Worm (Caenorhabditis elegans) whole organism, late embryonic: ENCODE measurements around the gene tmc-1.

Source experiments
- F13H6.1 ChIP-seq: sonication (generic microtip); optimal IDR thresholded peaks from 2 replicates; lab custom pipeline; 2016; ENCODE audit warnings: missing genetic modification characterization, missing compliant biosample characterization
- K09A11.1 ChIP-seq: sonication (generic microtip); optimal IDR thresholded peaks from 2 replicates; lab custom pipeline; 2017; ENCODE audit warnings: antibody characterized with exemption, mild to moderate bottlenecking, missing genetic modification characterization, missing compliant biosample characterization; ENCODE audit not compliant: insufficient read depth
- T23F11.4 ChIP-seq: fragments of 200-800 bp; sonication (Bioruptor generic); optimal IDR thresholded peaks from 2 replicates; lab custom pipeline; 2018; ENCODE audit warnings: mild to moderate bottlenecking, missing genetic modification characterization, missing compliant biosample characterization
- Y22D7AL.16 ChIP-seq: sonication (generic microtip); optimal IDR thresholded peaks from 2 replicates; lab custom pipeline; 2016; ENCODE audit warnings: missing genetic modification characterization, missing compliant biosample characterization
- ceh-18 ChIP-seq: sonication (generic microtip); optimal IDR thresholded peaks from 2 replicates; lab custom pipeline; 2016; ENCODE audit warnings: missing genetic modification characterization, missing compliant biosample characterization
- ceh-2 ChIP-seq: sonication (generic microtip); optimal IDR thresholded peaks from 2 replicates; lab custom pipeline; 2016; ENCODE audit warnings: missing genotype, missing genetic modification characterization, missing compliant biosample characterization
- ceh-22 ChIP-seq: sonication (generic microtip); optimal IDR thresholded peaks from 2 replicates; lab custom pipeline; 2017; ENCODE audit warnings: missing biosample characterization, missing genetic modification characterization
- ceh-24 ChIP-seq: sonication (generic microtip); optimal IDR thresholded peaks from 2 replicates; lab custom pipeline; 2016; ENCODE audit warnings: mild to moderate bottlenecking, missing genetic modification characterization, missing compliant biosample characterization
- ceh-31 ChIP-seq: sonication (generic microtip); optimal IDR thresholded peaks from 2 replicates; lab custom pipeline; 2016; ENCODE audit warnings: missing genetic modification characterization, missing compliant biosample characterization
- ceh-34 ChIP-seq: sonication (generic microtip); optimal IDR thresholded peaks from 2 replicates; lab custom pipeline; 2016; ENCODE audit warnings: mild to moderate bottlenecking, missing genetic modification characterization, missing compliant biosample characterization
- ceh-9 ChIP-seq: sonication (generic microtip); optimal IDR thresholded peaks from 2 replicates; lab custom pipeline; 2016; ENCODE audit warnings: mild to moderate bottlenecking, missing genetic modification characterization, inconsistent platforms, missing compliant biosample characterization
- che-1 ChIP-seq: sonication (generic microtip); optimal IDR thresholded peaks from 2 replicates; lab custom pipeline; 2016; ENCODE audit warnings: mild to moderate bottlenecking, missing genetic modification characterization, missing compliant biosample characterization
- elt-2 ChIP-seq: sonication (generic microtip); optimal IDR thresholded peaks from 2 replicates; lab custom pipeline; 2016; ENCODE audit warnings: missing genetic modification reagents, missing genetic modification characterization, missing compliant biosample characterization
- elt-4 ChIP-seq: sonication (generic microtip); optimal IDR thresholded peaks from 2 replicates; lab custom pipeline; 2016; ENCODE audit warnings: missing genetic modification characterization, missing compliant biosample characterization
- ets-4 ChIP-seq: sonication (generic microtip); optimal IDR thresholded peaks from 2 replicates; lab custom pipeline; 2016; ENCODE audit warnings: missing genetic modification characterization, missing compliant biosample characterization
- fax-1 ChIP-seq: sonication (generic microtip); optimal IDR thresholded peaks from 2 replicates; lab custom pipeline; 2016; ENCODE audit warnings: missing genotype, missing genetic modification characterization, missing compliant biosample characterization
- fkh-10 ChIP-seq: fragments of 150-350 bp; optimal IDR thresholded peaks from 2 replicates; lab custom pipeline; 2014; ENCODE audit warnings: missing biosample characterization, missing genetic modification reagents, missing genetic modification characterization
- fkh-6 ChIP-seq: sonication (generic microtip); optimal IDR thresholded peaks from 2 replicates; lab custom pipeline; 2016; ENCODE audit warnings: missing genetic modification characterization, missing compliant biosample characterization
- hlh-13 ChIP-seq: fragments of 200-800 bp; sonication (Bioruptor generic); optimal IDR thresholded peaks from 2 replicates; lab custom pipeline; 2018; ENCODE audit warnings: mild to moderate bottlenecking, missing genetic modification characterization, missing compliant biosample characterization
- hlh-15 ChIP-seq: sonication (generic microtip); optimal IDR thresholded peaks from 2 replicates; lab custom pipeline; 2016; ENCODE audit warnings: missing genetic modification characterization, missing compliant biosample characterization
- hlh-30 ChIP-seq: sonication (generic microtip); optimal IDR thresholded peaks from 2 replicates; lab custom pipeline; 2017; ENCODE audit warnings: antibody characterized with exemption, missing genetic modification characterization, missing compliant biosample characterization; ENCODE audit not compliant: insufficient read depth
- hlh-6 ChIP-seq: sonication (generic microtip); optimal IDR thresholded peaks from 2 replicates; lab custom pipeline; 2016; ENCODE audit warnings: missing genotype, missing genetic modification characterization, missing compliant biosample characterization
- lim-6 ChIP-seq: sonication (generic microtip); optimal IDR thresholded peaks from 2 replicates; lab custom pipeline; 2016; ENCODE audit warnings: missing genetic modification characterization, missing compliant biosample characterization
- madf-2 ChIP-seq: sonication (generic microtip); optimal IDR thresholded peaks from 2 replicates; lab custom pipeline; 2017; ENCODE audit warnings: missing genetic modification characterization, missing compliant biosample characterization
- mec-3 ChIP-seq: sonication (generic microtip); optimal IDR thresholded peaks from 2 replicates; lab custom pipeline; 2016; ENCODE audit warnings: borderline replicate concordance, missing genetic modification characterization, missing compliant biosample characterization
- nfya-1 ChIP-seq: sonication (generic microtip); optimal IDR thresholded peaks from 2 replicates; lab custom pipeline; 2017; ENCODE audit warnings: missing genetic modification characterization, mild to moderate bottlenecking, missing compliant biosample characterization, antibody characterized with exemption, moderate library complexity
- nhr-232 ChIP-seq: sonication (generic microtip); optimal IDR thresholded peaks from 2 replicates; lab custom pipeline; 2016; ENCODE audit warnings: missing genetic modification characterization, missing compliant biosample characterization
- npax-4 ChIP-seq: sonication (generic microtip); optimal IDR thresholded peaks from 2 replicates; lab custom pipeline; 2016; ENCODE audit warnings: missing genetic modification characterization, missing compliant biosample characterization
- pat-9 ChIP-seq: fragments of 200-800 bp; sonication (Bioruptor generic); optimal IDR thresholded peaks from 2 replicates; lab custom pipeline; 2018; ENCODE audit warnings: mild to moderate bottlenecking, missing genetic modification characterization, moderate library complexity, missing compliant biosample characterization
- pax-1 ChIP-seq: fragments of 150-350 bp; optimal IDR thresholded peaks from 2 replicates; lab custom pipeline; 2014; ENCODE audit warnings: missing biosample characterization, missing genetic modification characterization
- pha-2 ChIP-seq: sonication (generic microtip); optimal IDR thresholded peaks from 2 replicates; lab custom pipeline; 2017; ENCODE audit warnings: mild to moderate bottlenecking, missing genetic modification characterization, missing compliant biosample characterization
- pha-4 ChIP-seq: fragments of 150-350 bp; optimal IDR thresholded peaks from 2 replicates; lab custom pipeline; 2018; ENCODE audit warnings: missing biosample characterization, missing genetic modification reagents, missing genetic modification characterization
- pqm-1 ChIP-seq: sonication (generic microtip); optimal IDR thresholded peaks from 2 replicates; lab custom pipeline; 2016; ENCODE audit warnings: missing genetic modification characterization, missing compliant biosample characterization
- ref-2 ChIP-seq: sonication (generic microtip); optimal IDR thresholded peaks from 2 replicates; lab custom pipeline; 2016; ENCODE audit warnings: missing genetic modification characterization, missing compliant biosample characterization
- rnt-1 ChIP-seq: sonication (generic microtip); optimal IDR thresholded peaks from 2 replicates; lab custom pipeline; 2016; ENCODE audit warnings: missing genetic modification characterization, missing compliant biosample characterization
- sdc-2 ChIP-seq: sonication (generic microtip); optimal IDR thresholded peaks from 2 replicates; lab custom pipeline; 2016; ENCODE audit warnings: missing genotype, missing genetic modification characterization, missing compliant biosample characterization
- sox-2 ChIP-seq: fragments of 200-800 bp; sonication (Bioruptor generic); IDR thresholded peaks from 2 replicates; pipeline ENCODE4 v1.3.6; 2022; ENCODE audit warnings: missing genetic modification reagents, missing genetic modification characterization, missing compliant biosample characterization
- syd-9 ChIP-seq: sonication (generic microtip); optimal IDR thresholded peaks from 2 replicates; lab custom pipeline; 2016; ENCODE audit warnings: mild to moderate bottlenecking, missing genetic modification characterization, moderate library complexity, missing compliant biosample characterization
- tbx-7 ChIP-seq: sonication (generic microtip); optimal IDR thresholded peaks from 2 replicates; lab custom pipeline; 2016; ENCODE audit warnings: missing genotype, missing genetic modification characterization, missing compliant biosample characterization
- unc-3 ChIP-seq, 2 experiments: fragments of 200-800 bp in 1 of 2; sonication (Bioruptor generic) in 1 of 2; sonication (generic microtip) in 1 of 2; conservative IDR thresholded peaks in 1 of 2; optimal IDR thresholded peaks in 1 of 2; 2 replicates each; pipeline versions ENCODE4 v1.3.6 to Lab custom; 2016 to 2022; ENCODE audit warnings: missing compliant biosample characterization in 2 of 2, missing genetic modification characterization in 2 of 2, missing genetic modification reagents in 1 of 2
- unc-42 ChIP-seq: sonication (generic microtip); optimal IDR thresholded peaks from 2 replicates; lab custom pipeline; 2016; ENCODE audit warnings: missing genotype, missing genetic modification characterization, missing compliant biosample characterization
- unc-55 ChIP-seq: sonication (generic microtip); optimal IDR thresholded peaks from 2 replicates; lab custom pipeline; 2017; ENCODE audit warnings: missing biosample characterization, missing genetic modification reagents, missing genetic modification characterization
- unc-86 ChIP-seq: sonication (generic microtip); optimal IDR thresholded peaks from 2 replicates; lab custom pipeline; 2016; ENCODE audit warnings: missing genetic modification characterization, missing compliant biosample characterization
- ztf-16 ChIP-seq: sonication (generic microtip); optimal IDR thresholded peaks from 2 replicates; lab custom pipeline; 2017; ENCODE audit warnings: missing genetic modification characterization, missing compliant biosample characterization

The tmc-1 gene

DNA sequence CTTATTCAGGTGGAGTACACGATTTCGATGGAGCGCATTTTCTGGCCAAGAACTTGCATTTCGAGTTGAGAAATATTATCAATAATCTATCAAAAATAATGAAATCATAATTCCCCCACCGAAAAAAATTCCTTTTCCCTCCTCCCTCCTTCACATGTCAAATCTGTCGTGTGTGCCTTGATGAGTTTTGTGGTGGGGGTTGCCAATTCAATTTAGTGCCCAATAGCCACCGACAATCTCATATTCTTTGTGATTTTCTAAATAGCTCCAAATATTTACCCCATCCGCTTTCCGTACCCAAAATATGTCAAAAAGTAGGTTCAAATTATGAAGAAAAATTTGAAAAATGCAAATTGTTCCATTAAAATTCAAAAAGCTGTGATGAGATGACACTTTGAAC, at the start of gene tmc-1:
tmc-1 (plus strand) TSS at position 189 of the 400 bp plus-strand sequence.
- TF ChIP-seq unc-42 (peak; percentile 73), nfya-1 (tag; lab: Kevin White, UChicago) (no peak), elt-4 (tag; lab: Kevin White, UChicago) (no peak), ceh-9 (tag; lab: Kevin White, UChicago) (no peak)

DNA sequence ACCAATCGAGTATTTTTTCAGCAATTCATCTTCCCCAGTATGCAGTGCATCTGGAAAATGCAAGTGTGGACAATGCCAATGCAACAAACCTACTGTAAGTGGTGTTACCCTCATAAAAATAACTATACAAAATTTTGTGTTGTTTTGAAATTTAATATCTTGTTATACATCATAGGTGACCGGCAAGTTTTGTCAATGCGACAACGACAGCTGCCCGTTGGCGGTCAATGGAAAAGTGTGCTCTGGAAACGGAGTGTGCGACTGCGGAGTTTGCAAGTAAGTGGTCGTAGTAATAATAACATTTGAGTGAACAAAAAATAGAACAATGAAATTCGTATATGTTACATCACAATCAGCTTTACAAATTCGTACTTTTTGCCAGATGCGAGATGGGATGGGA, 46.8 kb upstream of the tmc-1 start:
- TF ChIP-seq fkh-10 = no peak

ce11 chrX:1117252-1117651, 44.8 kb upstream of the tmc-1 start:
- TF ChIP-seq elt-2 (peak; percentile 27), ceh-24 (no peak)

DNA sequence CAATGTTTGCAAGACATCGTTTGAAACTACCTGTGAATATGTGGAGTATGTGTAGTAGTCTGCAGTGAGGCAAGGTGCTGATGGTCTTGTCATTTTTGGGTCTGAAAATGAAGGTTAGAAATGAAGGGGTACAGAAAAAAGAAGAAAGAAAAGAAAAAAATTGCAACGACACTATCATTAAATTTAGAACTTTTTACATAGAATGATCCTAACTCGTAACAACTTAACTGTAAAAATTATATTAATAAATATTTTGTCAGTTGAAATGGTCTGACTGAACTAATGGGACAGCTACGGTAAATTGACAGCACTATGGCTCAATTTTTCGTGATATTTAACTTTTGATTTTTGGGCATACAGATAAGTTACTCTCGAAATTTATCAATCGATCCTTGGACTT, 42.7 kb upstream of the tmc-1 start, which contains the start of gene C05D9.7:
C05D9.7 (minus strand) TSS at position 101 of the 400 bp plus-strand sequence.
- TF ChIP-seq hlh-30 (tag; lab: Kevin White, UChicago) = no peak
- TF ChIP-seq ztf-16 = no peak
- TF ChIP-seq ceh-18 (tag; lab: Kevin White, UChicago) = no peak

ce11 chrX:1120326-1120725, 41.7 kb upstream of the tmc-1 start:
- no peak for TF ChIP-seq Y22D7AL.16
- TF ChIP-seq unc-86 (tag; lab: Kevin White, UChicago) = no peak
- peak; percentile 5 for TF ChIP-seq hlh-30 (tag; lab: Kevin White, UChicago)
- TF ChIP-seq K09A11.1 (tag; lab: Kevin White, UChicago) = no peak
- TF ChIP-seq rnt-1 (tag; lab: Kevin White, UChicago) = peak; percentile 52
- TF ChIP-seq sox-2 = no peak
- TF ChIP-seq tbx-7 (tag; lab: Kevin White, UChicago) = no peak
- no peak for TF ChIP-seq npax-4 (tag; lab: Kevin White, UChicago)
- no peak for TF ChIP-seq pax-1 (tag; lab: Kevin White, UChicago)
- peak; percentile 40 for TF ChIP-seq ceh-18 (tag; lab: Kevin White, UChicago)
- TF ChIP-seq hlh-6 (tag; lab: Kevin White, UChicago) = peak; percentile 63
- peak; percentile 80 for TF ChIP-seq ref-2
- peak; percentile 35 for TF ChIP-seq F13H6.1
- TF ChIP-seq fkh-6 (tag; lab: Kevin White, UChicago) = peak; percentile 11
- TF ChIP-seq madf-2 (tag; lab: Kevin White, UChicago) = no peak
- no peak for TF ChIP-seq elt-4 (tag; lab: Kevin White, UChicago)
- no peak for TF ChIP-seq hlh-15 (tag; lab: Kevin White, UChicago)
- TF ChIP-seq unc-42 = peak; percentile 98
- no peak for TF ChIP-seq che-1 (tag; lab: Kevin White, UChicago)
- TF ChIP-seq unc-55 (GFP tag; lab: Kevin White, UChicago) = peak; percentile 98
- no peak for TF ChIP-seq T23F11.4 (GFP tag; lab: Kevin White, UChicago)
- TF ChIP-seq nhr-232 = no peak
- TF ChIP-seq lim-6 = no peak
- TF ChIP-seq ceh-24 = no peak
- no peak for TF ChIP-seq hlh-13 (GFP tag; lab: Kevin White, UChicago)
- peak; percentile 76 for TF ChIP-seq sdc-2 (tag; lab: Kevin White, UChicago)
- TF ChIP-seq ceh-2 (tag; lab: Kevin White, UChicago) = peak; percentile 44
- TF ChIP-seq mec-3 (tag; lab: Kevin White, UChicago) = peak; percentile 25
- no peak for TF ChIP-seq pat-9 (tag; lab: Kevin White, UChicago)
- TF ChIP-seq syd-9 = peak; percentile 39
- TF ChIP-seq fkh-10 = peak; percentile 2
- no peak for TF ChIP-seq ets-4 (tag; lab: Kevin White, UChicago)
- no peak for TF ChIP-seq pha-4 (tag; lab: Kevin White, UChicago)
- TF ChIP-seq ceh-22 = no peak
- TF ChIP-seq ceh-31 = peak; percentile 92
- peak; percentile 66 for TF ChIP-seq ceh-34 (tag; lab: Kevin White, UChicago)
- no peak for TF ChIP-seq unc-3 (GFP tag; conservative IDR thresholded peaks at IDR 0.05; lab: Robert Waterston, UW)
- TF ChIP-seq unc-3 (tag; optimal IDR thresholded peaks at IDR 0.05; lab: Kevin White, UChicago) = peak; percentile 2
- TF ChIP-seq pqm-1 (tag; lab: Kevin White, UChicago) = no peak
- TF ChIP-seq pha-2 = no peak
- TF ChIP-seq fax-1 = no peak
